Worm (Caenorhabditis elegans): ENCODE results near the gene cri-2.

DNA sequence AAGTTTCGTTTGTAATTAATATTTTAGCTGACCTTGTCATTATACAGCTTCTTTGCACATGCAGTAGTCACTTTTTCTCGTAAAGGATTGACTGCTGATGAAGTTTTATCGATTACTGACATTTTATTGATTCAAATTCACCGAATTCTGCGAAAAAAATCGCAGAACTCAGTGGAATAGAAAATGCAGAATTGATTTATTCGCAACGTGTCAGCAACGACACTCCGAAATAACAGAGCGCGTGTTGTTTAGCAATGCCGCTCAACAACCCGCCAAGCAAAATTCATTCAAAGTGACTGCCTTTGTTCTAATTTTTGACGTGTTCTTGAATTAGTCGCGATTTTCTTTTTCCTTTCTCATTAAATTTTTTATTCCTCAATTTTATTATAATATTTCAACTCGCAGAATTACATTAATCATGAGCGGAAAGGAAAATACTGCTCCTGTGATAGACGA lies 19.5 kb downstream of the cri-2 start, which contains the start of the genes cogc-6 and air-1:
- TF ChIP-seq unc-55 (GFP tag; optimal IDR thresholded peaks at IDR 0.05) = no peak
- no peak for TF ChIP-seq fkh-10 (GFP tag; optimal IDR thresholded peaks at IDR 0.05)
- TF ChIP-seq ttx-3 (tag; optimal IDR thresholded peaks at IDR 0.05) = no peak
